Worm (Caenorhabditis elegans): ENCODE measurements around the gene Y26G10.4.

Gene Y26G10.4

ce11 chrV:17660003-17660402, 39.0 kb downstream of the Y26G10.4 start, which contains the start of gene dgat-2:
Gene dgat-2, plus strand, starts transcription at chrV:17660303.
- TF ChIP-seq unc-62 (GFP tag; optimal IDR thresholded peaks at IDR 0.05) = no peak

DNA sequence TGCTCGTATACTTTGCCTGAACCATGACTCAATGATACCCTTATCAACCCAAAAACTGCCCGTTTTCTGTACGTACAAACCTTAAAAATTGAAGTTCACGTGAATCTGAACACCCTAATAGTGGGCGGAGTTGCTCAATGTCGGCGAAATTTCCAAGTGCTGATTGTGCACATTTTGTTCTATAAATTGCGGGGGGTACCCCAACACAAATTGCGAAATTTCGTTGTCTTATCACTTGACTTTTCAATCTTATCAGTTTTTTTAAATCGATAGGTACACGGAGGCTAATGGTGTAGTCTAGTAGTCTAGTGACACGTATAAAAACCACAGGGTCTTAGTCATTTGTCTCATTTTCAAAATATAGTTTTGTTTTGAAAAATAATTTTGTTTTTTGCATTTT, 39.8 kb downstream of the Y26G10.4 start, which contains the start of gene fbxa-108:
TSS of gene fbxa-108 (minus strand) at position 158 of the 400 bp plus-strand sequence.
- TF ChIP-seq unc-62 (GFP tag; optimal IDR thresholded peaks at IDR 0.05) = no peak

DNA sequence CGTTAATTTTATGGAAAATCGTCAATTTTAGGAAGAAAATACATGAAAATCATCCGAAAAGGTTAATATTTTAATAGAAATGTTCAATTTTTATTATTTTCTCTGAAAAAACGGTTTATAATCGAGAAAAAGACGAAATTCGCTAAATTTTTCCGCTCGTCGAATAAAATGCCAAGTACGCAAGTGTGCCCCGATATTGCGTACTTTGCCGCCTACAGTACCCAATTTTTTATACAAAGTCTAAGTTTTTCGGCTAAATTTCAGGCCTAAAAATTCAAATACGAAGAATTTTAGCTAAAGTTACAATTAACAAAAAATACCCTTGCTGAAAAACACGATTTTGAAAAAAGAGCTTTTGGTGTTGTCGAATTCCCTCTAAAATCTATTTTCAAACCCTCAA, 40.2 kb downstream of the Y26G10.4 start:
- no peak for TF ChIP-seq unc-62 (GFP tag; optimal IDR thresholded peaks at IDR 0.05)

DNA sequence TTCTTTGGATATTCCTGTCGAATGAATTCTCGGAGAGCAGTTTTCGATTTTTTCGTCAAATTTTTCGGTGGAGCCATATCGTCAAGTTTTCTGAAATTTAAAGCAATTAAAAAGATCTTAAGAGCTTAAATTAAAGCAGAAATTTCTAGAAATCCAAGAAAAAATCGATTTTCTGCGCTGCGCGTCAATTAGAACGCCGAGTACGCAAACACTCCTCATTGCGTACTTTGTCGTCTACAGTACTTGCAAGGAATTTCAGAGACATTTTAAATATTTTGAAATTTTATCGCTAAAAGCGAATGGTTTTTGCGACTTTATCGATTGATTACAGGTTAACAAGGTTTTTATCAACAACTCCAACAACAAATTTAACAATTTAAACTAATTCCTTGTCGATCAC, 43.8 kb downstream of the Y26G10.4 start:
- TF ChIP-seq unc-62 (GFP tag; optimal IDR thresholded peaks at IDR 0.05) = no peak

DNA sequence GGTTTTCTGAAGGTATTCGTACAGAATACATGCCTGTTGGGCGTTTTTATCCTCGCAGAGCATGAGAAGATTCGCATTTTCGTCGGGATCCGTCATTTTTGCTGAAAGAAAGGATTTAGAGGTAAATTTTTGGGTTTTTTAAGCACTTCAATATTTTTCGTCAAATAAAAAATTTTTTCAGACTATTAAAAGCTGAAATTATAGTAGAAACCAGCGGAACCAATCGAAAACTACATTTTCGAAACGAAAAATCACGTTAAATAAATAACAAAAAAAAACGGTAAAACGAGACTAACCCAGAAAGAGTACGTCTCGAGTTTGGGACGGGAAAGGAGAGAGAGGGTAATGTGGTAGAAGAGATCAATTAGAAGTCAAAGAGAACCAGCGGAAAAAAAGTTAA, 48.6 kb downstream of the Y26G10.4 start, which contains the start of gene fbxa-192:
TSS of gene fbxa-192 (minus strand) at position 101 of the 400 bp plus-strand sequence.
- TF ChIP-seq unc-62 (GFP tag; optimal IDR thresholded peaks at IDR 0.05) = no peak
